Worm (Caenorhabditis elegans) whole organism, midembryonic: ENCODE results near the gene K09C6.3.

Experiments used
- T22C8.4 ChIP-seq: fragments of 200-800 bp; sonication (Bioruptor generic); IDR thresholded peaks from 2 replicates; pipeline ENCODE4 v1.3.6; 2022; ENCODE audit warnings: missing genetic modification characterization, missing compliant biosample characterization
- cog-1 ChIP-seq: sonication (generic microtip); optimal IDR thresholded peaks from 2 replicates; lab custom pipeline; 2016; ENCODE audit warnings: missing genetic modification characterization, missing compliant biosample characterization
- flt-1 ChIP-seq: fragments of 200-800 bp; sonication (Bioruptor generic); IDR thresholded peaks from 2 replicates; pipeline ENCODE4 v1.3.6; 2022; ENCODE audit warnings: missing genetic modification characterization, missing compliant biosample characterization
- klf-2 ChIP-seq: fragments of 200-800 bp; sonication (Bioruptor generic); conservative IDR thresholded peaks from 2 replicates; pipeline ENCODE4 v1.3.6; 2022; ENCODE audit warnings: missing genetic modification reagents, missing genetic modification characterization, missing compliant biosample characterization
- med-1 ChIP-seq: sonication (generic microtip); optimal IDR thresholded peaks from 2 replicates; lab custom pipeline; 2017; ENCODE audit warnings: missing genetic modification characterization, mild to moderate bottlenecking, missing compliant biosample characterization, antibody characterized with exemption, missing genetic modification reagents; ENCODE audit not compliant: insufficient read depth
- ref-1 ChIP-seq: fragments of 200-800 bp; sonication (Bioruptor generic); conservative IDR thresholded peaks from 2 replicates; pipeline ENCODE4 v1.3.6; 2022; ENCODE audit warnings: missing genetic modification reagents, missing genetic modification characterization, missing compliant biosample characterization
- tab-1 ChIP-seq: fragments of 200-800 bp; sonication (Bioruptor generic); IDR thresholded peaks from 2 replicates; pipeline ENCODE4 v1.3.6; 2022; ENCODE audit warnings: missing genetic modification characterization, missing compliant biosample characterization
- ztf-23 ChIP-seq: fragments of 200-800 bp; sonication (Bioruptor generic); IDR thresholded peaks from 2 replicates; pipeline ENCODE4 v1.3.6; 2022; ENCODE audit warnings: missing genetic modification reagents, missing genetic modification characterization, missing compliant biosample characterization
- ztf-29 ChIP-seq: fragments of 200-800 bp; sonication (Bioruptor generic); IDR thresholded peaks from 2 replicates; pipeline ENCODE4 v1.3.6; 2022; ENCODE audit warnings: missing genetic modification reagents, missing genetic modification characterization, missing compliant biosample characterization

The K09C6.3 gene

ce11 chrV:854966-855365 is 2.7 kb downstream of the K09C6.3 start, which contains the start of gene K09C6.9:
K09C6.9 (minus strand) TSS chrV:855066.
- TF ChIP-seq T22C8.4 (GFP tag; lab: Robert Waterston, UW) (no peak), flt-1 (no peak), tab-1 (GFP tag; lab: Robert Waterston, UW) (no peak), cog-1 (tag; lab: Kevin White, UChicago) (no peak), ztf-29 (GFP tag; lab: Robert Waterston, UW) (no peak), med-1 (no peak), ref-1 (no peak), klf-2 (no peak), ztf-23 (no peak)

- no peak for TF ChIP-seq ref-1
- TF ChIP-seq ztf-29 (GFP tag; lab: Robert Waterston, UW) = no peak
- no peak for TF ChIP-seq T22C8.4 (GFP tag; lab: Robert Waterston, UW)
- TF ChIP-seq ztf-23 = no peak
- no peak for TF ChIP-seq med-1
- TF ChIP-seq klf-2 = no peak
- no peak for TF ChIP-seq flt-1
- TF ChIP-seq tab-1 (GFP tag; lab: Robert Waterston, UW) = no peak
- TF ChIP-seq cog-1 (tag; lab: Kevin White, UChicago) = no peak
Measured at ce11 chrV:856549-856948, 4.3 kb downstream of the K09C6.3 start, which contains the start of gene K09C6.2. K09C6.2 (plus strand) TSS chrV:856849.

- TF ChIP-seq tab-1 (GFP tag; lab: Robert Waterston, UW) = no peak
- TF ChIP-seq cog-1 (tag; lab: Kevin White, UChicago) = no peak
- no peak for TF ChIP-seq med-1
- 0 out of 2 replicates have a peak, but pooled peaks have one; percentile 17 for TF ChIP-seq ztf-29 (GFP tag; lab: Robert Waterston, UW)
- 0 out of 2 replicates have a peak, but pooled peaks have one; percentile 49 for TF ChIP-seq flt-1
Measured at ce11 chrV:858841-859456, 6.7 kb downstream of the K09C6.3 start.

- TF ChIP-seq klf-2 (no peak), flt-1 (no peak), ztf-29 (GFP tag; lab: Robert Waterston, UW) (no peak), ztf-23 (no peak), T22C8.4 (GFP tag; lab: Robert Waterston, UW) (no peak), tab-1 (GFP tag; lab: Robert Waterston, UW) (no peak), ref-1 (no peak), cog-1 (tag; lab: Kevin White, UChicago) (no peak), med-1 (no peak)
Measured at ce11 chrV:866729-867128, 14.4 kb downstream of the K09C6.3 start, which contains the start of gene T02B11.3. T02B11.3 (minus strand) TSS chrV:866829.

ce11 chrV:871029-871428 is 18.7 kb downstream of the K09C6.3 start, which contains the start of gene T02B11.4:
T02B11.4 (minus strand) TSS chrV:871129.
- TF ChIP-seq med-1 = no peak
- no peak for TF ChIP-seq flt-1
- no peak for TF ChIP-seq cog-1 (tag; lab: Kevin White, UChicago)
- TF ChIP-seq ztf-29 (GFP tag; lab: Robert Waterston, UW) = no peak
- TF ChIP-seq ztf-23 = no peak
- no peak for TF ChIP-seq klf-2
- TF ChIP-seq ref-1 = no peak
- TF ChIP-seq T22C8.4 (GFP tag; lab: Robert Waterston, UW) = no peak
- no peak for TF ChIP-seq tab-1 (GFP tag; lab: Robert Waterston, UW)

- TF ChIP-seq ztf-23 (no peak), T22C8.4 (GFP tag; lab: Robert Waterston, UW) (no peak), cog-1 (tag; lab: Kevin White, UChicago) (no peak)
Measured at ce11 chrV:875945-876344, 23.7 kb downstream of the K09C6.3 start, which contains the start of gene T02B11.9. T02B11.9 (plus strand) TSS chrV:876245.

ce11 chrV:878567-878966 is 26.3 kb downstream of the K09C6.3 start, which contains the start of gene T02B11.8:
T02B11.8 (minus strand) TSS chrV:878667.
- no peak for TF ChIP-seq klf-2
- TF ChIP-seq cog-1 (tag; lab: Kevin White, UChicago) = no peak
- no peak for TF ChIP-seq ztf-29 (GFP tag; lab: Robert Waterston, UW)
- TF ChIP-seq flt-1 = no peak
- TF ChIP-seq ref-1 = no peak
- no peak for TF ChIP-seq tab-1 (GFP tag; lab: Robert Waterston, UW)
- no peak for TF ChIP-seq ztf-23
- TF ChIP-seq T22C8.4 (GFP tag; lab: Robert Waterston, UW) = no peak
- TF ChIP-seq med-1 = no peak

ce11 chrV:879171-879570 is 26.9 kb downstream of the K09C6.3 start, which contains the start of gene srg-53:
srg-53 (plus strand) TSS chrV:879471.
- TF ChIP-seq ref-1 = no peak
- TF ChIP-seq ztf-29 (GFP tag; lab: Robert Waterston, UW) = no peak
- TF ChIP-seq ztf-23 = no peak
- TF ChIP-seq T22C8.4 (GFP tag; lab: Robert Waterston, UW) = no peak
- TF ChIP-seq tab-1 (GFP tag; lab: Robert Waterston, UW) = no peak
- TF ChIP-seq flt-1 = no peak
- no peak for TF ChIP-seq klf-2
- no peak for TF ChIP-seq cog-1 (tag; lab: Kevin White, UChicago)
- no peak for TF ChIP-seq med-1

ce11 chrV:884324-884723 is 32.0 kb downstream of the K09C6.3 start, which contains the start of gene srj-38:
srj-38 (minus strand) TSS chrV:884424.
- TF ChIP-seq ref-1 (no peak), klf-2 (no peak), ztf-23 (no peak), T22C8.4 (GFP tag; lab: Robert Waterston, UW) (no peak), cog-1 (tag; lab: Kevin White, UChicago) (no peak), tab-1 (GFP tag; lab: Robert Waterston, UW) (no peak), med-1 (no peak), flt-1 (no peak), ztf-29 (GFP tag; lab: Robert Waterston, UW) (no peak)

ce11 chrV:889216-889615 is 36.9 kb downstream of the K09C6.3 start, which contains the start of gene T02B11.6:
T02B11.6 (minus strand) TSS chrV:889316.
- TF ChIP-seq cog-1 (tag; lab: Kevin White, UChicago) = no peak
- no peak for TF ChIP-seq ztf-23
- TF ChIP-seq klf-2 = no peak
- no peak for TF ChIP-seq tab-1 (GFP tag; lab: Robert Waterston, UW)
- no peak for TF ChIP-seq ref-1
- no peak for TF ChIP-seq ztf-29 (GFP tag; lab: Robert Waterston, UW)
- TF ChIP-seq T22C8.4 (GFP tag; lab: Robert Waterston, UW) = no peak
- no peak for TF ChIP-seq flt-1
- no peak for TF ChIP-seq med-1
